Fruit fly (Drosophila melanogaster): ENCODE data around the gene CG7768.

Gene CG7768

DNA sequence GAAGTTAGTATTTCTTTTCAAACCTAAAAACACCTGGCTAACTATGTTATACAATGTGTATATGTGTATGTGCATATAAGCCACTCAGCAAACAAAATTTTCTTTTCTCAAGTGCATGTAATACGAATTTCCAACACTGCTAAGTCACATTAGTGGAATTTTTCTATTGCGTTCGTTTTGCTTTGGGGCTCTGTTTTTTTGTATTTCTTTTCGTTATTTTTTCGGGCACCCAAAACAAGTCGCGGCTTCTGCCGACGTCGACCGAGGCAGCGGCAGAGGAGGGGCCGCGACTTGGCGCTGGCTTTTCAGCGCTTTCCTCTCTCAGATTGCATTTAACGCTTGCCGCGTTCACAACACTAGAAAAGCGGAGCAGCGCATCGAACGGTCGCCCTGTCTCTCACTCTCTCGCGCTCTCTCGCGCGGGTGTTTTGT, 1.4 kb downstream of the CG7768 start (continued):
- no peak for TF ChIP-seq Ets65A (GFP tag)
- TF ChIP-seq CG9797 (GFP tag; optimal IDR thresholded peaks at IDR 0.05): no peak
- peak; percentile 8 for TF ChIP-seq CG3995 (GFP tag; optimal IDR thresholded peaks at IDR 0.05)
- no peak for TF ChIP-seq Lim3 (GFP tag; IDR thresholded peaks at IDR 0.05)
- TF ChIP-seq sob (GFP tag; IDR thresholded peaks at IDR 0.05): no peak
- TF ChIP-seq trem (tag; optimal IDR thresholded peaks at IDR 0.05): peak; percentile 12
- TF ChIP-seq Abd-B (GFP tag; optimal IDR thresholded peaks at IDR 0.05): no peak
- TF ChIP-seq fd64A (GFP tag; optimal IDR thresholded peaks at IDR 0.05): no peak
- TF ChIP-seq CG11398 (GFP tag; optimal IDR thresholded peaks at IDR 0.05): no peak
- TF ChIP-seq vvl (GFP tag; IDR thresholded peaks at IDR 0.05): no peak; the same call in 1 of the 2 replicates
- no peak for TF ChIP-seq h (optimal IDR thresholded peaks at IDR 0.05)
- TF ChIP-seq Mad (GFP tag; optimal IDR thresholded peaks at IDR 0.05): no peak
- TF ChIP-seq en (GFP tag; optimal IDR thresholded peaks at IDR 0.05): no peak
- no peak for TF ChIP-seq emc (GFP tag; optimal IDR thresholded peaks at IDR 0.05)
- TF ChIP-seq Adf1 (GFP tag; IDR thresholded peaks at IDR 0.05): peak; percentile 91
- no peak for TF ChIP-seq wdn (GFP tag; IDR thresholded peaks at IDR 0.05)
- TF ChIP-seq dmrt99B (tag; optimal IDR thresholded peaks at IDR 0.05): peak; percentile 36
- peak; percentile 37; the same call in 1 of the 2 replicates for TF ChIP-seq Scr (GFP tag; IDR thresholded peaks at IDR 0.05; ENCODE audit: partially characterized antibody)
- no peak for TF ChIP-seq pros (GFP tag; optimal IDR thresholded peaks at IDR 0.05)
- TF ChIP-seq CG6254 (GFP tag; optimal IDR thresholded peaks at IDR 0.05): no peak
- peak; percentile 20 for TF ChIP-seq CG8290 (GFP tag; optimal IDR thresholded peaks at IDR 0.05)
- peak in 1 of 2 experiments; percentile 73 for TF ChIP-seq CG8290 (tag; optimal IDR thresholded peaks at IDR 0.05)
- peak; percentile 14; the same call in 1 of the 2 replicates for TF ChIP-seq HLH3B (GFP tag; IDR thresholded peaks at IDR 0.05)
- TF ChIP-seq CG7556 (GFP tag; optimal IDR thresholded peaks at IDR 0.05): no peak
- TF ChIP-seq CG10147 (GFP tag; optimal IDR thresholded peaks at IDR 0.05): no peak
- 0 out of 2 replicates have a peak, but pooled peaks have one; percentile 18 for TF ChIP-seq E2f2 (GFP tag; IDR thresholded peaks at IDR 0.05)
- TF ChIP-seq lab (GFP tag; optimal IDR thresholded peaks at IDR 0.05): peak; percentile 31
- TF ChIP-seq Stat92E (GFP tag; optimal IDR thresholded peaks at IDR 0.05): peak in 1 of 3 experiments; percentile 35
- no peak for TF ChIP-seq ATbp (GFP tag; optimal IDR thresholded peaks at IDR 0.05)
- no peak for TF ChIP-seq D (optimal IDR thresholded peaks at IDR 0.05)
- TF ChIP-seq D (GFP tag; optimal IDR thresholded peaks at IDR 0.05): no peak
- TF ChIP-seq chinmo (GFP tag; IDR thresholded peaks at IDR 0.05; ENCODE audit: partially characterized antibody): peak; percentile 86; the same call in 3 of the 4 replicates
- TF ChIP-seq Asciz (GFP tag; optimal IDR thresholded peaks at IDR 0.05): peak; percentile 21
- no peak for TF ChIP-seq E2f1 (GFP tag; IDR thresholded peaks at IDR 0.05)
- peak; percentile 49 for TF ChIP-seq sd (tag; optimal IDR thresholded peaks at IDR 0.05)
- no peak for TF ChIP-seq ttk (GFP tag; IDR thresholded peaks at IDR 0.05)
- no peak for TF ChIP-seq HmgD (GFP tag; optimal IDR thresholded peaks at IDR 0.05)
- peak; percentile 66 for TF ChIP-seq Dll (GFP tag; IDR thresholded peaks at IDR 0.05; ENCODE audit: partially characterized antibody)
- TF ChIP-seq sens (GFP tag): peak; percentile 18
- TF ChIP-seq ci (GFP tag; IDR thresholded peaks at IDR 0.05): peak; percentile 67; the same call in 2 of the 3 replicates
- TF ChIP-seq Drgx (GFP tag; IDR thresholded peaks at IDR 0.05): peak; percentile 73
- TF ChIP-seq CG17829 (tag; optimal IDR thresholded peaks at IDR 0.05): no peak
- no peak for TF ChIP-seq Jarid2 (GFP tag; optimal IDR thresholded peaks at IDR 0.05)
- no peak for TF ChIP-seq CG17186 (GFP tag; optimal IDR thresholded peaks at IDR 0.05)
- TF ChIP-seq fu2 (GFP tag; optimal IDR thresholded peaks at IDR 0.05): no peak
- no peak for TF ChIP-seq Gug (GFP tag; IDR thresholded peaks at IDR 0.05)
- TF ChIP-seq Doc3 (GFP tag; IDR thresholded peaks at IDR 0.05; ENCODE audit: partially characterized antibody): peak; percentile 61; the same call in 2 of the 3 replicates
- TF ChIP-seq unc-4 (GFP tag; IDR thresholded peaks at IDR 0.05; ENCODE audit: partially characterized antibody): peak; percentile 28; the same call in 1 of the 2 replicates
- TF ChIP-seq sna (GFP tag; IDR thresholded peaks at IDR 0.05; ENCODE audit: partially characterized antibody): peak; percentile 79
- no peak for TF ChIP-seq pan (optimal IDR thresholded peaks at IDR 0.05)
- TF ChIP-seq pan (GFP tag; optimal IDR thresholded peaks at IDR 0.05 in 1 of 2, IDR thresholded peaks at IDR 0.05 in 1 of 2): peak in 1 of 2 experiments; percentile 39

Measured in whole organism, embryonic.